Fruit fly (Drosophila melanogaster): ENCODE data around the gene Prp5.

Gene Prp5

DNA sequence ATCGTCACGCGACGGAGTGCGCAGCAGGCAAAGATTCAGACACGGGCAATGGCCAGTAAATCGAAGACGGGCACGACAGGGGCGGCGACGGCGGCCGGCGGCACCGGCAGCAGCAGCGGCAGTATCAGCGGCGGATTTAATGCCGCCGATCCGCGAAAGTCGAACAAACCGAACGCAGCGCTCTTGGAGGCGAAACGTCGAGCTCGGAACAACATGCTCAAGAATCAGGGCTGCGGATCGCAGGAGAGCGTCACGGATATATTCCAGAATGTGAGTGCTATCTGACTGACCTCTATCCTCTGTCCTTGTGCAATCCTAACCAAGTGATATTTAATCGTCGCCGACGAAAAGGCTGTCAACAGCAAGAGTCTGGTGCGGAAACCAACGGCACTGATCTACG is 10.0 kb upstream of the Prp5 start:
- no peak for TF ChIP-seq Eip75B (GFP tag; optimal IDR thresholded peaks at IDR 0.05)
- no peak for TF ChIP-seq fkh (GFP tag; optimal IDR thresholded peaks at IDR 0.05)
- TF ChIP-seq Smox (GFP tag; optimal IDR thresholded peaks at IDR 0.05): no peak
- no peak for TF ChIP-seq lz (GFP tag; optimal IDR thresholded peaks at IDR 0.05)
- TF ChIP-seq CG3919 (GFP tag; optimal IDR thresholded peaks at IDR 0.05): no peak
- TF ChIP-seq Eip78C (GFP tag): peak; percentile 36
- peak; percentile 94 for TF ChIP-seq svp (GFP tag)
- no peak for TF ChIP-seq CG31627 (GFP tag; optimal IDR thresholded peaks at IDR 0.05)
- TF ChIP-seq topi (GFP tag; optimal IDR thresholded peaks at IDR 0.05): no peak
- TF ChIP-seq pdm3 (GFP tag; optimal IDR thresholded peaks at IDR 0.05): no peak

DNA sequence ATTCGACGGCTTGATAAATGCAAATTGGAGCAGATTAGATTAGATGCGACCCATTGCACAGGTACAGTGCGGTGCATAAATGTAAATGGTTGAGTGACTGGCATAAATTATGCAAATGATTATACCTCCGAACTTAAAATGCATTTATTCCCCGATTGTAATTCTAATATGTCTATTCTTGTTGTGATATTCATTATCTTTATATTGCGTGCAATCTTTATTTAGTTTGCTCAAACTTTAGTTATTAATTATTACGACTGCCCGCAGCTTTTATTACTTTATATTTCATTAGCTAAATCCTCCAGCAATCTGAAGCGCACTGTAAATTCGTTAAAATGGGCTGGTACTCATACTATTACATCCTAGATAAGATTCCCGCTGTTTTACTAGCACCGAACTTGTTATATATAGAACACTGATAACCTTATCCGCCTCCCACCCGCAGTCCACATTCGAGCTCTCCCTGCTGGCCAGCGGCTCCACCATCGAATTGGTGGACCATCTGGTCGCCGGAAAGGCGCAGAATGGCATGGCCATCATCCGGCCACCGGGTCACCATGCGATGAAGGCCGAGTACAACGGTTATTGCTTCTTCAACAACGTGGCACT is 9.0 kb upstream of the Prp5 start:
- TF ChIP-seq Sox14 (GFP tag; optimal IDR thresholded peaks at IDR 0.05) (peak; percentile 4), cyc (GFP tag; optimal IDR thresholded peaks at IDR 0.05) (peak; percentile 3), Met (GFP tag; optimal IDR thresholded peaks at IDR 0.05) (peak; percentile 42), CG6792 (GFP tag; optimal IDR thresholded peaks at IDR 0.05) (peak; percentile 1), CG32006 (GFP tag; optimal IDR thresholded peaks at IDR 0.05) (no peak), CG9139 (GFP tag; optimal IDR thresholded peaks at IDR 0.05) (no peak), esn (GFP tag; optimal IDR thresholded peaks at IDR 0.05) (peak; percentile 41), CG6854 (GFP tag; optimal IDR thresholded peaks at IDR 0.05) (no peak), CG10669 (GFP tag; optimal IDR thresholded peaks at IDR 0.05) (no peak), CG6808 (GFP tag; optimal IDR thresholded peaks at IDR 0.05) (no peak), svp (GFP tag) (peak; percentile 98), topi (GFP tag; optimal IDR thresholded peaks at IDR 0.05) (peak; percentile 40), Smox (GFP tag; optimal IDR thresholded peaks at IDR 0.05) (peak; percentile 22), dac (GFP tag; optimal IDR thresholded peaks at IDR 0.05) (no peak), Hr39 (GFP tag; optimal IDR thresholded peaks at IDR 0.05) (peak; percentile 37), Ets21C (GFP tag; optimal IDR thresholded peaks at IDR 0.05) (peak; percentile 19), CG31627 (GFP tag; optimal IDR thresholded peaks at IDR 0.05) (peak; percentile 20), lz (GFP tag; optimal IDR thresholded peaks at IDR 0.05) (peak; percentile 38), Lpt (GFP tag; optimal IDR thresholded peaks at IDR 0.05) (no peak), fd85E (GFP tag; optimal IDR thresholded peaks at IDR 0.05) (no peak), OdsH (GFP tag; optimal IDR thresholded peaks at IDR 0.05) (no peak), ss (GFP tag; optimal IDR thresholded peaks at IDR 0.05) (no peak), Eip78C (GFP tag) (peak; percentile 62), CG1621 (tag; optimal IDR thresholded peaks at IDR 0.05) (no peak), spab (GFP tag; optimal IDR thresholded peaks at IDR 0.05) (no peak), vri (GFP tag; optimal IDR thresholded peaks at IDR 0.05) (peak; percentile 79)

- TF ChIP-seq Hr39 (GFP tag; optimal IDR thresholded peaks at IDR 0.05) (no peak), fkh (GFP tag; optimal IDR thresholded peaks at IDR 0.05) (no peak)
Measured at dm6 chrX:15342017-15342416, 3.0 kb upstream of the Prp5 start, which contains the start of gene CG9123. Gene CG9123, minus strand, starts transcription at chrX:15342117.

dm6 chrX:15352692-15353091 is 7.7 kb downstream of the Prp5 start:
- TF ChIP-seq fd59A (GFP tag; optimal IDR thresholded peaks at IDR 0.05): no peak
- TF ChIP-seq Lpt (GFP tag; optimal IDR thresholded peaks at IDR 0.05): no peak
- no peak for TF ChIP-seq dac (GFP tag; optimal IDR thresholded peaks at IDR 0.05)
- no peak for TF ChIP-seq Met (GFP tag; optimal IDR thresholded peaks at IDR 0.05)
- TF ChIP-seq net (GFP tag; optimal IDR thresholded peaks at IDR 0.05): no peak
- TF ChIP-seq CG6792 (GFP tag; optimal IDR thresholded peaks at IDR 0.05): no peak
- no peak for TF ChIP-seq Blimp-1 (GFP tag; optimal IDR thresholded peaks at IDR 0.05)
- no peak for TF ChIP-seq acj6 (GFP tag; optimal IDR thresholded peaks at IDR 0.05)
- no peak for TF ChIP-seq CG10631 (GFP tag; optimal IDR thresholded peaks at IDR 0.05)
- TF ChIP-seq fkh (GFP tag; optimal IDR thresholded peaks at IDR 0.05): no peak
- TF ChIP-seq ss (GFP tag; optimal IDR thresholded peaks at IDR 0.05): no peak
- TF ChIP-seq CG6854 (GFP tag; optimal IDR thresholded peaks at IDR 0.05): no peak
- no peak for TF ChIP-seq CG3032 (tag; optimal IDR thresholded peaks at IDR 0.05)
- no peak for TF ChIP-seq eg (GFP tag; IDR thresholded peaks at IDR 0.05)
